Worm (Caenorhabditis elegans): ENCODE measurements around the gene F58B4.6.

- TF ChIP-seq C08G9.2 (tag; optimal IDR thresholded peaks at IDR 0.05) (no peak), nhr-232 (tag; optimal IDR thresholded peaks at IDR 0.05) (no peak), ama-1 (optimal IDR thresholded peaks at IDR 0.05) (no peak), F13H6.1 (tag; optimal IDR thresholded peaks at IDR 0.05) (no peak), sox-2 (GFP tag; IDR thresholded peaks at IDR 0.05) (no peak), ets-4 (tag; optimal IDR thresholded peaks at IDR 0.05) (peak; percentile 29)
Observed at ce11 chrV:10965501-10965900, 40.7 kb downstream of the F58B4.6 start, which contains the start of the genes ctf-4 and eef-1G.
